Fruit fly (Drosophila melanogaster) whole organism, pupa: ENCODE results near the gene betaTub85D.

ENCODE experiments used
- CG10348 ChIP-seq: fragments of 200-800 bp; sonication (Bioruptor generic); IDR thresholded peaks from 2 replicates; pipeline ENCODE4 v1.3.6; 2022; ENCODE audit warnings: missing biosample characterization, missing genetic modification characterization
- CG15710 ChIP-seq: fragments of 200-800 bp; sonication (Bioruptor generic); optimal IDR thresholded peaks from 2 replicates; lab custom pipeline; 2018; ENCODE audit warnings: missing biosample characterization, mild to moderate bottlenecking, missing genetic modification characterization, moderate library complexity
- CG8301 ChIP-seq: fragments of 200-800 bp; sonication (Bioruptor generic); optimal IDR thresholded peaks from 2 replicates; lab custom pipeline; 2018; ENCODE audit warnings: missing biosample characterization, mild to moderate bottlenecking, missing genetic modification characterization
- EcR ChIP-seq: fragments of 200-800 bp; sonication (Bioruptor generic); optimal IDR thresholded peaks from 3 replicates; lab custom pipeline; 2019; ENCODE audit warnings: missing biosample characterization, missing genetic modification characterization, mild to moderate bottlenecking, moderate library complexity, missing genetic modification reagents
- Pif1A ChIP-seq: fragments of 200-800 bp; sonication (Bioruptor generic); optimal IDR thresholded peaks from 3 replicates; lab custom pipeline; 2016; ENCODE audit warnings: missing biosample characterization, missing genetic modification characterization
- gl ChIP-seq: fragments of 200-800 bp; sonication (Bioruptor generic); optimal IDR thresholded peaks from 2 replicates; lab custom pipeline; 2018; ENCODE audit warnings: missing biosample characterization, mild to moderate bottlenecking, missing genetic modification characterization

DNA sequence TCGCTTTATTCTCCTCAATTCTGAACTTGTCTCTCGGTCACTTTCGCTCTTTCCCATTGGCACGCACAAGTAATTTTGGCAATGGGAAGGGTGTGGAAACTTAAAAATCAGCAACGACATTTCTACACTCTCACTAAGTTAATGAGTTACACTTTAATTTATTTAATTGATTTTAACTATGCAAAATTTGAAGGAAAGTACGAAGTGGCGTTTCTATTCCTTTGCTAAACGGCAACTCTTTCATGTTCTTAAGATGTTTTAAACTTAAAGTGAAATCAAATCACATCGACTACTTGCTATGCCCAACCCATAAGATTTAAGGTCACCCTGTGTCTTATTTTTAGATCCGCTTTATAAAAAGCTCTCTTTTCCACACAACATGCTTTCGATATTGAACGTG, 39.7 kb downstream of the betaTub85D start:
- TF ChIP-seq EcR (GFP tag; lab: Kevin White, UChicago) (no peak), CG10348 (no peak), gl (no peak), CG8301 (peak; percentile 33), CG15710 (tag; lab: Kevin White, UChicago) (no peak), Pif1A (GFP tag; lab: Kevin White, UChicago) (peak; percentile 24)
